Worm (Caenorhabditis elegans) whole organism, L4/young adult: ENCODE results near the gene srt-33.

Experiments used
- dao-5 ChIP-seq: sonication (generic microtip); optimal IDR thresholded peaks from 2 replicates; lab custom pipeline; 2016; ENCODE audit warnings: missing genotype, missing genetic modification characterization, moderate library complexity, missing compliant biosample characterization
- him-1 ChIP-seq: sonication (generic microtip); optimal IDR thresholded peaks from 2 replicates; lab custom pipeline; 2016; ENCODE audit warnings: missing genotype, missing genetic modification reagents, missing genetic modification characterization, missing compliant biosample characterization

DNA sequence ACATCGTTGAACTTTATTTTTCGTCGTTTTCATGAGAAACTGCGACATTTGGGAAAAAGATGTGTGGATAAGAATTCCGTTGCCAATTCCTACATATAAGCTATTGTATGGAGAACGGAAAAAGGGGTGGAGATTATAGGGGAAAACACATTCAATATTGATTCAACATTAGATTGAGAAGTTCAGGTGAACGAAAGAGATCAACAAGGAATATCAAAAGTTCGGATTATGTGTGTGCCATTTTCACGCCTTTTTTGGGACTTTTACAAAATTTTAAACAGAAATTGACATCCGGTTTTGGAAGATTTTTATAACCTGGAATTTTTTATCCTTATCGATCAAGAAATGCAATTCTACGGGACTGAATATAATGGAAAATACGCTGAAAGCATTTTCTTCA lies 48.1 kb upstream of the srt-33 start, which contains the start of gene F47B8.5:
- TF ChIP-seq dao-5 (tag; lab: Kevin White, UChicago) (no peak), him-1 (tag; lab: Kevin White, UChicago) (no peak)
